Worm (Caenorhabditis elegans): ENCODE measurements around the gene dpy-17.

- no peak for TF ChIP-seq ref-1 (GFP tag; conservative IDR thresholded peaks at IDR 0.05)
- TF ChIP-seq ztf-29 (GFP tag; IDR thresholded peaks at IDR 0.05), result no peak
These were observed 1.6 kb upstream of the dpy-17 start for ce11 chrIII:5105485-5105884.
